In genomic region chrX:8806561-8807190, dm6 we compare ENCODE assay signal across 1 fruit fly cellular context.
TF ChIP-seq lines count a peak whose summit lies in the region.

No protein-coding gene starts in this region.

TF ChIP-seq in whole organism, embryonic, 481 proteins besides CTCF, POLR2A, EP300 and RAD21 (continued from another document):
- no peak for TF ChIP-seq pros (GFP tag; optimal IDR thresholded peaks at IDR 0.05; lab: Kevin White, UChicago)
- TF ChIP-seq Bgb (GFP tag; IDR thresholded peaks at IDR 0.05; lab: Robert Waterston, UW; ENCODE audit: partially characterized antibody) = peak; percentile 21; the same call in 1 of the 2 replicates
- no peak for TF ChIP-seq emc (GFP tag; optimal IDR thresholded peaks at IDR 0.05; lab: Kevin White, UChicago)
- TF ChIP-seq ems (GFP tag; optimal IDR thresholded peaks at IDR 0.05; lab: Kevin White, UChicago) = no peak
- TF ChIP-seq HmgZ (tag; optimal IDR thresholded peaks at IDR 0.05; lab: Kevin White, UChicago) = no peak
- TF ChIP-seq run (tag; optimal IDR thresholded peaks at IDR 0.05; lab: Kevin White, UChicago) = peak; percentile 54
- TF ChIP-seq CG17829 (tag; optimal IDR thresholded peaks at IDR 0.05; lab: Kevin White, UChicago) = no peak
- peak in 1 of 2 experiments; percentile 18 for TF ChIP-seq tll (GFP tag; optimal IDR thresholded peaks at IDR 0.05; lab: Kevin White, UChicago)
- no peak for TF ChIP-seq Drgx (GFP tag; IDR thresholded peaks at IDR 0.05; lab: Robert Waterston, UW)
- peak; percentile 22 for TF ChIP-seq sens (GFP tag; lab: Kevin White, UChicago)
- no peak for TF ChIP-seq CG17802 (tag; optimal IDR thresholded peaks at IDR 0.05; lab: Kevin White, UChicago)
- no peak for TF ChIP-seq Dek (tag; optimal IDR thresholded peaks at IDR 0.05; lab: Kevin White, UChicago)
- peak; percentile 9 for TF ChIP-seq CG15479 (GFP tag; optimal IDR thresholded peaks at IDR 0.05; lab: Kevin White, UChicago)
- TF ChIP-seq CG8478 (optimal IDR thresholded peaks at IDR 0.05; lab: Kevin White, UChicago) = peak; percentile 91
